Fruit fly (Drosophila melanogaster): Measurements from ENCODE around the gene Pdh.

Pdh gene

DNA sequence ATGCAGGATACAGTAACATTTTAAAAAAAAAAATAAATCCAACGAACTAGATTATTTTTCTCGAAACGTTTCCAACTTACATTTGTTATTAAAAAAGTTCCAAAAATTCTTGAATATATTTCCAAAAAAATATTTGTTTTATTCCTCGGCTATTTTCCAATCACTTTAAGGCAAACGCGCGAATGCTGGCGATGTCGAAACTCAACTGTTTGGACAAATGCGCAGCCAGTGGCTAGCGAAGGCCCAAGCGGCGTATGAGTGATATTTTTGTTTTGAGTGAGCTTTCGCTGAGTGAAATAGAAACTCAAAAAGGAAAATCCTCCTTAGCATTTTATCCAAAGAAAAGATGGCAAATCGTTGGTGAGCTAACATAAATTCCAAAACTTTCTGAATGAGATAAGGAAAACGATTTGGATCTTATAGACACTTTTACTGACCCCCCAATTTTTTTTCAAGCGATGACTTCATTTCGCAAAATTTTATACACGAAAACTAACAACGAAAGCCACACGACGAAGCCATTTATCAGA lies 5.2 kb upstream of the Pdh start, which contains the start of gene ringer:
Gene ringer, minus strand, starts transcription at position 210 of the 530 bp plus-strand sequence.
- no peak for TF ChIP-seq h (optimal IDR thresholded peaks at IDR 0.05)
- TF ChIP-seq ttk (optimal IDR thresholded peaks at IDR 0.05): no peak
- no peak for TF ChIP-seq Myc (optimal IDR thresholded peaks at IDR 0.05)
- TF ChIP-seq insv (optimal IDR thresholded peaks at IDR 0.05): no peak
- TF ChIP-seq psq (optimal IDR thresholded peaks at IDR 0.05): no peak
- no peak for TF ChIP-seq Sin3A (optimal IDR thresholded peaks at IDR 0.05)

DNA sequence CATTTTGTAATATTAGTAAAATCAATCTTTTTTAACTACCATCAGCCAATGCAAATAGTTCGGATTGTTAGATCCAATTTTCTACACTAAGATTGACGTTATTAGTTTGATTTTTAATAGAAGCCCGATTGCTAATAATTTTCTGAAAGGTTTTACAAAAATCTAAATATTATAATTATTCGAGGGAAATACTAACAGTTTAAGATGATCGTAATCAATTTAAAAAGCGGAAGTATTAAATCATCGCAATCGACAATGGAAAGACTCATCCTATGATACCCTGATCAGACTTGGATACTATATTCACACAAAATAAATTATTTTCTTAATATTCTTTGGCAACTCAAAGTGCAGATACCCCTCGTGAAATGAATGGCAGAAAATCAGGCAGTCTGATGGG lies 3.8 kb upstream of the Pdh start:
- TF ChIP-seq insv (optimal IDR thresholded peaks at IDR 0.05): no peak
- TF ChIP-seq h (optimal IDR thresholded peaks at IDR 0.05): no peak
- TF ChIP-seq ttk (optimal IDR thresholded peaks at IDR 0.05): no peak
- TF ChIP-seq Myc (optimal IDR thresholded peaks at IDR 0.05): no peak
- TF ChIP-seq Sin3A (optimal IDR thresholded peaks at IDR 0.05): no peak
- no peak for TF ChIP-seq psq (optimal IDR thresholded peaks at IDR 0.05)

DNA sequence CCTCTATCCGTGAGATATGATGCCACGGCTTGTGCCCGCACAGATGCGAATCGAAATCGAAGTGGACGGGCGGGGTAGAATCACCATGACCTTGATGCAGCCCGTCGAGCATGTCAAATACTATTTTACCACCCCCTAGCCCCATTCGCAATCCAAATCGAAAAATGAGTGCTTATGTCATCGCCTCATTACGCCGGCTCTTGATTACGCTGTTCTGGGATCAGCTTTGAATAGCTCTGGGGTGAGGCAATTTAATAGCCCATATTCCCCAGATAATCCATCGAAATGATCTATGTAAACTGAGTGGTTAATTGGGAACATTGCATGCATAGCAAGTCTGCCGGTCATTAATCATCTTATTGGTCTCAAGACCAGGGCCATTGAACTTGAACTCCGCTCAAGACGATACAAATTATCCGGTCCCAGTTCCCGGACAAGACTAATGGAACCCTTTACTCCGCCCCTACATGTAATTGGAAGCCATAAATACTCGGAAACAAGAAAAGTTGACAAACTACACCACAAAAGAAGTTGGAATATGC lies 3.2 kb upstream of the Pdh start:
- TF ChIP-seq ttk (optimal IDR thresholded peaks at IDR 0.05): no peak
- no peak for TF ChIP-seq Sin3A (optimal IDR thresholded peaks at IDR 0.05)
- no peak for TF ChIP-seq Myc (optimal IDR thresholded peaks at IDR 0.05)
- no peak for TF ChIP-seq h (optimal IDR thresholded peaks at IDR 0.05)
- no peak for TF ChIP-seq psq (optimal IDR thresholded peaks at IDR 0.05)
- no peak for TF ChIP-seq insv (optimal IDR thresholded peaks at IDR 0.05)

DNA sequence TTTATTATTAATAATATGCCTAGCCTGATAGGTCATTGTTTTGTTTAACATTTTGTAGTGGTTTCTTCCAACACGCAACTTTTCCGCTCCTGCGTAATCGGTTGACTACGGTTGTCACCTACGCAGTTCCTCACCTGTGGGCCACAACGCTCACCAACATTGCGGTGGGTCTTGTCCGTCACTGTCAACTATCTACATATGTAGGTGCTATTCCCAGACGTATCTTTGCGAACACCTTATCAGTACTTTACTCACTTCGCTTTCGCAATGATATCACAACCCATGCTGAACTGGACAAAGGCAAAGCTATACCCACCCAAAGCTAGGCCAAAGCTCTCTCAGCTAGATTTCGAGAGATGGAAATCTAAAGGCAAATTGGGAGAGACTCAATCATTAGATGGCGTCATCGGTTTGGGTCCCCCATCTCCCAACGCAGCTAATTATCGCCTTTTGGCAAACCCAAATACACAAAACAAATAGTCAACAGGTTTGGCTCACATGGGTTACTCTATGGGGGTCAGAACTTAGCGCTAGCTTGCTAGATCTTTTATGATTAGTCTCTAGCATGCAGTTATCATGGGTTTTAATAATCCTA lies 2.2 kb upstream of the Pdh start:
- TF ChIP-seq h (optimal IDR thresholded peaks at IDR 0.05) (no peak), insv (optimal IDR thresholded peaks at IDR 0.05) (no peak), Myc (optimal IDR thresholded peaks at IDR 0.05) (no peak)

DNA sequence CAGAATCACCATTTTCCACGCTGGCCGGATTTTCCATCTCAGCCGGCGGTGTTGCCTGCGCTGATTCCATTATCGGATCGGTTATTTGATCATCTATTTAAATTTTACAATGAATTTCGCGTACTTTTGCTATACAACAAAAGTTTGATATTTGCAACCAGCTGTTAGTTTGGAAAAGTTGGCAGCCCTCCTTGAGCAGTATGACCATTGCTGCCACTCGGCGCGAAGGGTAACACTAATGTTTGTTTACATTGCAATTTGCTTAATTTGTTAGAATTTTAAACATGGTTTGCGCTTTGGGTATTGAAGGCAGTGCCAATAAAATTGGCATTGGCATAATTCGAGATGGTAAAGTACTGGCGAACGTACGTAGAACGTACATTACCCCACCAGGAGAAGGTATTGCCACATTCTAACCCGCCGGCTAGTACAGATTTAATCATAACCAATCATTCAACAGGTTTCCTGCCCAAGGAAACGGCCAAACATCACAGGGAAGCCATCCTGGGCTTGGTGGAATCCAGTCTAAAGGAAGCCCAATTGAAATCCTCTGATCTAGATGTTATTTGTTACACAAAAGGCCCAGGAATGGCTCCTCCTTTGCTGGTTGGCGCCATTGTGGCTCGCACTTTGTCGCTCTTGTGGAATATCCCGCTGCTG lies 2.2 kb downstream of the Pdh start, which contains the start of the genes Golgin104 and Tcs3:
Gene Golgin104, minus strand, starts transcription at position 182 of the 660 bp plus-strand sequence.
Gene Tcs3, plus strand, starts transcription at position 222 of the 660 bp plus-strand sequence.
- TF ChIP-seq Myc (optimal IDR thresholded peaks at IDR 0.05) (no peak), psq (optimal IDR thresholded peaks at IDR 0.05) (no peak), Sin3A (optimal IDR thresholded peaks at IDR 0.05) (no peak), h (optimal IDR thresholded peaks at IDR 0.05) (no peak), ttk (optimal IDR thresholded peaks at IDR 0.05) (no peak), insv (optimal IDR thresholded peaks at IDR 0.05) (no peak)

DNA sequence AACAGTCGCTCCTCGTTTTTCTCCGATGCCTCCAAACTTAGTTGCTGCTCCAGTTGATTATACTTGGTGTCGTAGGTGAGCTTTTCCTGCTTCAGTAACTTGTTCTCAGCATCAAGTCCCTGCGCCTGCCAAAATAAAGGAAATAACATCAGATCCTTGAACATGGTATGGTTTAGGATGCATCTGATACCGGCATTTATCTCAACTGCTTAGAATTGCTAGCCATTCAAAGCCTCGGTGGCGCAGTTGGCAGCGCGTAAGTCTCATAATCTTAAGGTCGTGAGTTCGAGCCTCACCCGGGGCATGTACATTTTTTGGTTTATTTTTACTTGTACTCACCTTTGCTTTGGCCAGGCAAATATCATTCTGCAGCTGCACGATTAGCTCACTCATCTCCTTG lies 4.4 kb downstream of the Pdh start:
- TF ChIP-seq h (optimal IDR thresholded peaks at IDR 0.05) (no peak), Myc (optimal IDR thresholded peaks at IDR 0.05) (no peak), Sin3A (optimal IDR thresholded peaks at IDR 0.05) (no peak), ttk (optimal IDR thresholded peaks at IDR 0.05) (no peak), psq (optimal IDR thresholded peaks at IDR 0.05) (no peak), insv (optimal IDR thresholded peaks at IDR 0.05) (no peak)

DNA sequence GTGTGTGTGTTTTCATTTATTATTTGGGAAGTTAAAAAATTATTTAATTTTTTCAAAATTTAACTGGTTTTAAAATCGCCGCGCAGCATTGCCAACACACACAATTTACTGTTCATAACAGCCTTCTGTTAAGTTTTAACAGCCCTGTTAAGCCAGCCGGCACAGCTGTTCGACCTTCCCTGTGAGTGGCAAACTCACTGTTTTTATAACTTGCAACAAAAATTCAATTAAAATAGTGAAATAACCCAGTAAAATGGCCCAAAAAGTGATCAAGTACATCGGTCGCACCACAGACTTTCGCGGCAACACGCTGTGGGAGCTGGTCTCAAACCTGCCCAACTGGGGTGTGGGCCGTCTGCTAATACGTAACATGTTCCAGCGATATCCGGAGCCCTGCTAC lies 6.2 kb downstream of the Pdh start, which contains the start of gene mRpS34:
Gene mRpS34, plus strand, starts transcription at position 161 of the 400 bp plus-strand sequence.
- TF ChIP-seq insv (optimal IDR thresholded peaks at IDR 0.05): no peak
- no peak for TF ChIP-seq Myc (optimal IDR thresholded peaks at IDR 0.05)
- no peak for TF ChIP-seq h (optimal IDR thresholded peaks at IDR 0.05)
- TF ChIP-seq ttk (optimal IDR thresholded peaks at IDR 0.05): no peak

DNA sequence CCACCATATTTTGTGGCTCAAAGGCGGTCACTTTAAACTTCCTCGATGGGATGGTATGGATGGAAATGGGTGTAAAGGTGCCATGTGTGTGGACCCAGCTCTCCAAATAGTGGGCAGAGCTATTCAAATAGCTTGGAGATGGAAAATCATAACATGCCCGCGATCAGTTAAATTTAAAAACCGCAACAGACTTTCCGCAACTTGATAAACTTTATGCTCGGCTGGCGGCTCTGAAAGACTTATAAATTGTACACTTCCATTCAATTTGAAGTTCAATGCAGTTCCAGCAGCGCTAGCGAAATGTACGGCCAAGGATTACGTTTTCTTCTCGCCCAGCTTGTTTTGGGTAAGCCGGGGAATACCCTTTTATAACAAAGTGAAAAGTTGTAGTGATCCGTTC lies 8.1 kb downstream of the Pdh start, which contains the start of gene CG33257:
Gene CG33257, plus strand, starts transcription at position 301 of the 400 bp plus-strand sequence.
- no peak for TF ChIP-seq psq (optimal IDR thresholded peaks at IDR 0.05)
- no peak for TF ChIP-seq ttk (optimal IDR thresholded peaks at IDR 0.05)
- no peak for TF ChIP-seq h (optimal IDR thresholded peaks at IDR 0.05)
- TF ChIP-seq Sin3A (optimal IDR thresholded peaks at IDR 0.05): no peak
- no peak for TF ChIP-seq insv (optimal IDR thresholded peaks at IDR 0.05)
- TF ChIP-seq Myc (optimal IDR thresholded peaks at IDR 0.05): no peak

DNA sequence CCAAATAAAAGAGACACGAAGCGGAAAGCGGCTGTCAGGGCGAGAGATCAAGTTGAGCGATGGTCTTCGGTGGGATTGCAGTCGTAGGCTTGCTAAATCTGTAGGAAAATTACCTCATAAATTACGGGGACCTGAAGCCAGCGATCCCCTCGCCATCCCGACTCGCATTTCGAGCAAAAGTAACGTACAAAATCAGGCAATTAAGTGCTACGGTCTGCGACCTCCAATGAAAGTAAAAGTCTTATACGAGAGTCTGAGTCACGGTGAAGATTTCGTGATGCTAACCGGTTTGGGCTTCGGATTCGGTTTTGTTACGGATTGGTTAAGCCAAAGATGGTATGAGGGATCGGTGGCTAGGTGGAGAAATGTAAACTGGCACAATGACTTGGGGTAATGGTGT lies 14.2 kb downstream of the Pdh start:
- no peak for TF ChIP-seq h (optimal IDR thresholded peaks at IDR 0.05)
- TF ChIP-seq insv (optimal IDR thresholded peaks at IDR 0.05): no peak
- no peak for TF ChIP-seq psq (optimal IDR thresholded peaks at IDR 0.05)
- TF ChIP-seq Myc (optimal IDR thresholded peaks at IDR 0.05): no peak

DNA sequence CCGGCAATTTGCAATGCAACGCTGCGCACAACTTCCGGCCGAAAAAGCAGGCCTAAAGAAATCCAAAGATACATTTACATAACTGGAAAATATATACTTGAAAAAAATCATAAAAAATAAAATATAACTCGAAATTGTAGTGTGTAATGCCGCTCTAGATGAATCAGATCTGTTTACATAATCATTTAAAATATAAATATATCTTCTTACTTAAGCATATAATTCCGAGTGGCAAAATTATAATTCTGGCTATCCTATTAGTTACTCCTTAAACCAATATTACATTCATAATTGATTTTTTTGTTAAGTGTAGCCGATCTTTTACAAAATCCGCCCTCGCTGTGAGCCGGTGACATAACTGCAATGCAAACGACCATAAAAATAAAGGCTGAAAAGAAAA lies 14.6 kb downstream of the Pdh start:
- no peak for TF ChIP-seq Myc (optimal IDR thresholded peaks at IDR 0.05)

DNA sequence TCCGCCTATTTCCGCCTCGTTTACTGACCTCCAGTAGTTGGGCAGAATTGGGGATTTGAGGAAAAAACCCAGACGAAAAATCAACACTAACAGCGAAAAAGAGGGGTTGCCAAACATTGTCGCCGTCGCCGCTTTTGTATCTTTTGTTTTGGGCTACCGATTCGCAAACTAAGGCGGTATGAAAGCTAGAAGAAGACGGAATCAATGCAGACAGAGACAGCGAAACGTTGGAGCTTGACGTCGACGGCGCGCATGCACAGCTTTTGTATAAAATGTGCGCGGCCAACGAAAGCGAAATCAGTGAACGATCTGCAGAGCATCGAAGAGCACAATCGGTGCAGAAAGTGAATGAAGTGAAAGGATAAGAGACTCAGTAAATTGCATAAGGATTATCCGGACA lies 15.4 kb downstream of the Pdh start, which contains the start of gene CG4998:
Gene CG4998, plus strand, starts transcription at position 301 of the 400 bp plus-strand sequence.
- TF ChIP-seq ttk (optimal IDR thresholded peaks at IDR 0.05) (no peak), Myc (optimal IDR thresholded peaks at IDR 0.05) (no peak), h (optimal IDR thresholded peaks at IDR 0.05) (no peak), psq (optimal IDR thresholded peaks at IDR 0.05) (no peak), insv (optimal IDR thresholded peaks at IDR 0.05) (no peak), Sin3A (optimal IDR thresholded peaks at IDR 0.05) (no peak)

DNA sequence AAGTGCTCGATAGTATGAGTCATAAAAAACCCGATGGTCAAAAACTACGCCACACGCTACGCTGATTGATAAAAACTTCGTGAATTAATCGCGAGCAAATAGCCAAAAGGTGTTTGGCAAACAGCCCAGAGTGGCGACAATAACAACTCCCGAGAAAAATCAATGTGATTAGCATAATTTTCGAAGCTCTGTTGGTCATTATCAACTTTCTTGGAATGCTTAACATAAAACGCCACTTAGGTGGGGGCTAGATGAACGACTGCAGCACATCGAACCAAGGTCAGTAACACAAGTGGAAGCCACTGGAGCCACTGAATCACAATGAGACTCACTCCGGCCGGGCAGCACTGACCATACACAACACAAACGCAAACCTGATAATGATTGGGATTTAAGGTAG lies 16.4 kb downstream of the Pdh start:
- TF ChIP-seq h (optimal IDR thresholded peaks at IDR 0.05): no peak
- TF ChIP-seq Myc (optimal IDR thresholded peaks at IDR 0.05): no peak
- TF ChIP-seq ttk (optimal IDR thresholded peaks at IDR 0.05): no peak
- no peak for TF ChIP-seq insv (optimal IDR thresholded peaks at IDR 0.05)
- no peak for TF ChIP-seq psq (optimal IDR thresholded peaks at IDR 0.05)
- no peak for TF ChIP-seq Sin3A (optimal IDR thresholded peaks at IDR 0.05)

All from Kc167 (cell line).